Worm (Caenorhabditis elegans) whole organism, midembryonic: ENCODE measurements around the gene sart-3.

Source experiments
- cog-1 ChIP-seq: sonication (generic microtip); optimal IDR thresholded peaks from 2 replicates; lab custom pipeline; 2016; ENCODE audit warnings: missing genetic modification characterization, missing compliant biosample characterization
- flt-1 ChIP-seq: fragments of 200-800 bp; sonication (Bioruptor generic); IDR thresholded peaks from 2 replicates; pipeline ENCODE4 v1.3.6; 2022; ENCODE audit warnings: missing genetic modification characterization, missing compliant biosample characterization
- ref-1 ChIP-seq: fragments of 200-800 bp; sonication (Bioruptor generic); conservative IDR thresholded peaks from 2 replicates; pipeline ENCODE4 v1.3.6; 2022; ENCODE audit warnings: missing genetic modification reagents, missing genetic modification characterization, missing compliant biosample characterization
- ztf-23 ChIP-seq: fragments of 200-800 bp; sonication (Bioruptor generic); IDR thresholded peaks from 2 replicates; pipeline ENCODE4 v1.3.6; 2022; ENCODE audit warnings: missing genetic modification reagents, missing genetic modification characterization, missing compliant biosample characterization
- ztf-29 ChIP-seq: fragments of 200-800 bp; sonication (Bioruptor generic); IDR thresholded peaks from 2 replicates; pipeline ENCODE4 v1.3.6; 2022; ENCODE audit warnings: missing genetic modification reagents, missing genetic modification characterization, missing compliant biosample characterization

- TF ChIP-seq ztf-29 (GFP tag; lab: Robert Waterston, UW) (no peak), flt-1 (GFP tag; lab: Robert Waterston, UW) (no peak), cog-1 (tag; lab: Kevin White, UChicago) (no peak), ref-1 (GFP tag; lab: Robert Waterston, UW) (no peak), ztf-23 (GFP tag; lab: Robert Waterston, UW) (no peak)
Measured at ce11 chrIV:11349747-11350146, 17.0 kb upstream of the sart-3 start.
